Fruit fly (Drosophila melanogaster) S2 (cell line): ENCODE results near the gene CycT.

Experiments
- CG8478 ChIP-seq: fragments of >200 bp; optimal IDR thresholded peaks from 2 replicates; lab custom pipeline; 2018
- CTCF ChIP-seq, 2 experiments: fragments of >200 bp; optimal IDR thresholded peaks; 2 replicates each; lab custom pipeline; 2018

DNA sequence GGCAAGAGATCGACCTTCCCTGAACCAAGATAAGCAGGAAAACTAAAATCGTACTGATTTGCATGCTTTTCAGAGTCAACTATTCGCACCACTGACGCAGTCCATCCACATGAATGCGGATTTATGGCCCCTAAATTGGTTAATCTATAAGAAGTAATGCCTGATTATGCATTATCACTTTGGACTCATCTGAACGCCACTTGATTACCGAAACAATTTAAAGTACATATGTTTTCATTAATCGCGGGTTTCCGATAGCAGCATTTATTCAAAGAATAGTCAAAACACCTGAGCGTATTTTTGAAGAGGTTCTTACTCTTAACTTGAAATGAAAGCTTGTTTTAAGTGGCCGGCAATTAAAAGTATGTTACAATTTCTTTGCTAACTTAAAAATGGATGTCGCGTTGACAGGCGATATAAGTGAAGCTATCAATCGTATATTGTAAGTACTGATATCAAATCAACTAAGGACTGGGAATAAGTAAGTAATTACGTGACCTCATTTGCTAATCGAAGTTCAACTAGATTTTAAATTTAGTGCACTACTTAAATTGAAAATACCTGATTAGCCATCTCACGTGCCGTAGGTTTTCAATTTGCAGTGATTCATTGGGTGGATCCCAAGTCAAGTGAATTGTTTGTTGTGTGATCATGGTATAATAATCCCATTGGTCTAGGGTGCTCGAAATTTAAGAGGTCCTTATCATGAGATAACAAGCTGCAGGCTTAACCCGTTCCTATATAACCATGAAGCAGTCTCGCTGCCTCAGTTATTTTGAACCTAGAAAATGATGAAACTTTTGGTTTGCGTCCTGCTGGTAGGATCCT, 8.3 kb downstream of the CycT start, which contains the start of the genes Jon74E and CG7542:
- TF ChIP-seq CTCF (optimal IDR thresholded peaks at IDR 0.05; lab: Kevin White, UChicago): no peak
- no peak for TF ChIP-seq CG8478 (lab: Kevin White, UChicago)
